Worm (Caenorhabditis elegans) whole organism, late embryonic: ENCODE results near the gene swip-10.

Source experiments
- K09A11.1 ChIP-seq: sonication (generic microtip); optimal IDR thresholded peaks from 2 replicates; lab custom pipeline; 2017; ENCODE audit warnings: antibody characterized with exemption, mild to moderate bottlenecking, missing genetic modification characterization, missing compliant biosample characterization; ENCODE audit not compliant: insufficient read depth
- ahr-1 ChIP-seq: sonication (generic microtip); optimal IDR thresholded peaks from 2 replicates; lab custom pipeline; 2016; ENCODE audit warnings: missing genetic modification characterization, missing compliant biosample characterization
- gmeb-2 ChIP-seq: sonication (generic microtip); optimal IDR thresholded peaks from 2 replicates; lab custom pipeline; 2016; ENCODE audit warnings: missing genetic modification characterization, inconsistent platforms, missing compliant biosample characterization
- nhr-11 ChIP-seq: fragments of 150-350 bp; optimal IDR thresholded peaks from 2 replicates; lab custom pipeline; 2014; ENCODE audit warnings: missing biosample characterization, missing genetic modification characterization
- pqm-1 ChIP-seq: sonication (generic microtip); optimal IDR thresholded peaks from 2 replicates; lab custom pipeline; 2016; ENCODE audit warnings: missing genetic modification characterization, missing compliant biosample characterization
- tbx-2 ChIP-seq: sonication (generic microtip); optimal IDR thresholded peaks from 2 replicates; lab custom pipeline; 2016; ENCODE audit warnings: missing genetic modification characterization, missing compliant biosample characterization
- unc-86 ChIP-seq: sonication (generic microtip); optimal IDR thresholded peaks from 2 replicates; lab custom pipeline; 2016; ENCODE audit warnings: missing genetic modification characterization, missing compliant biosample characterization

ce11 chrX:2075169-2075568, 42.9 kb downstream of the swip-10 start:
- TF ChIP-seq tbx-2 (no peak), pqm-1 (tag; lab: Kevin White, UChicago) (no peak), nhr-11 (tag; lab: Kevin White, UChicago) (no peak), gmeb-2 (tag; lab: Kevin White, UChicago) (no peak), unc-86 (tag; lab: Kevin White, UChicago) (no peak), ahr-1 (tag; lab: Kevin White, UChicago) (no peak), K09A11.1 (tag; lab: Kevin White, UChicago) (no peak)
